Worm (Caenorhabditis elegans): ENCODE results near the gene F31B9.4.

Gene F31B9.4

DNA sequence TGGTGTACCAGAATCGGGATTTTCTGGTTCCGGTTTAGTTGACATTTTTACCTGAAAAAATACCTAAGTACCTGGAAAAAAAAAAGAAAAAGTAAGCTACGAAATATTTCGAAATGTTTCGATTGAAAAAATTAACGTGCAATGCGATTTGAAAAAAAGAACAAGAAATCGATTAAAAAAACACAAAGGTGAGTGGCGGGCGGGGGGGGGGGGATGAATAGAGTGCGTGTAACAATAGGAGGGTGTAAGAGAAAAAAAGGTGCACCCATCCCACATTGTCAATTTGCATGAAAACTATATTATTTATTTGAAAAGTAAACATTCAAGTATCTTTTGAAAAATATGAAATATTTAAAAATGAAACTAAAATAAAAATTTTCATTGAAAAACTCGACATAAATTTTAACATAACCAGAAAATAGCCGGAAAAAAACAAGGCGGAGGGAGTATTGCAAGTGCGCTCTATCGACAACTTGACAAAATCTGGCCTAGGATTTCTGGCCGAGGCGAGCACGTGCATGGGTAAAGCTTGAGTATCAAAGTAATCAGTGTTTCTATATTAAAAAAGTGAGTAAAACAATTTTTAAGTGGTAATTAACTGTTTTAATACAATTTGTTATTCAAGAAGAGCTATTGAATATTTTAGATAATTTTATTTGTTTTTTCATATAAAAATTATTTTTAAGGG lies 50.9 kb downstream of the F31B9.4 start, which contains the start of the genes csb-1 and F53H4.4:
csb-1 (minus strand) TSS at position 51 of the 688 bp plus-strand sequence.
F53H4.4 (plus strand) TSS at position 520 of the 688 bp plus-strand sequence.
- TF ChIP-seq mep-1 (tag; optimal IDR thresholded peaks at IDR 0.05) = peak; percentile 84
- peak; percentile 11 for TF ChIP-seq sptf-1 (tag; optimal IDR thresholded peaks at IDR 0.05)
- no peak for TF ChIP-seq ceh-83 (GFP tag; optimal IDR thresholded peaks at IDR 0.05)
- TF ChIP-seq lin-13 (tag; optimal IDR thresholded peaks at IDR 0.05) = peak; percentile 37
- TF ChIP-seq lsy-2 (tag; optimal IDR thresholded peaks at IDR 0.05) = peak; percentile 16
- TF ChIP-seq nhr-2 (tag; optimal IDR thresholded peaks at IDR 0.05) = no peak

Data from whole organism, mixed stage, embryonic.